Fruit fly (Drosophila melanogaster): Measurements from ENCODE around the gene CG18171.

- no peak for TF ChIP-seq Hr78 (GFP tag; optimal IDR thresholded peaks at IDR 0.05)
- TF ChIP-seq dl (GFP tag; optimal IDR thresholded peaks at IDR 0.05; ENCODE audit: insufficient read depth in 1 of 2, partially characterized antibody in 2 of 2): no peak
- TF ChIP-seq sage (GFP tag; optimal IDR thresholded peaks at IDR 0.05): no peak
- TF ChIP-seq lola (GFP tag; optimal IDR thresholded peaks at IDR 0.05): no peak
- TF ChIP-seq N (GFP tag; optimal IDR thresholded peaks at IDR 0.05): no peak
- no peak for TF ChIP-seq sv (GFP tag; optimal IDR thresholded peaks at IDR 0.05)
- TF ChIP-seq foxo (GFP tag; optimal IDR thresholded peaks at IDR 0.05): no peak
- TF ChIP-seq pan (optimal IDR thresholded peaks at IDR 0.05): no peak
- TF ChIP-seq h (GFP tag; optimal IDR thresholded peaks at IDR 0.05): no peak
Observed at dm6 chr3L:1772593-1772992, 49.6 kb upstream of the CG18171 start.
